Fruit fly (Drosophila melanogaster) whole organism, embryonic: ENCODE measurements around the gene CG42784.
A peak's percentile ranks its signal among the peaks of the same experiment; 100 is the strongest.

ENCODE experiments used
- Ada2b ChIP-seq: fragments of 200-800 bp; sonication (Bioruptor generic); IDR thresholded peaks from 2 replicates; pipeline ENCODE4 v1.3.6; 2022; ENCODE audit warnings: missing biosample characterization, missing genetic modification characterization
- CG1024 ChIP-seq: fragments of 200-800 bp; sonication (Bioruptor generic); IDR thresholded peaks from 2 replicates; pipeline ENCODE4 v1.3.6; 2022; ENCODE audit warnings: missing biosample characterization, missing genetic modification characterization
- CG10267 ChIP-seq: fragments of 200-800 bp; sonication (Bioruptor generic); optimal IDR thresholded peaks from 2 replicates; lab custom pipeline; 2018; ENCODE audit warnings: missing biosample characterization, mild to moderate bottlenecking, missing genetic modification characterization, moderate library complexity
- CG12744 ChIP-seq: fragments of 200-800 bp; sonication (Bioruptor generic); optimal IDR thresholded peaks from 2 replicates; lab custom pipeline; 2016; ENCODE audit warnings: missing biosample characterization, missing genetic modification characterization
- CG13424 ChIP-seq: fragments of 200-800 bp; sonication (Bioruptor generic); optimal IDR thresholded peaks from 2 replicates; lab custom pipeline; 2019; ENCODE audit warnings: missing biosample characterization, mild to moderate bottlenecking, missing genetic modification characterization, moderate library complexity
- CG13624 ChIP-seq: fragments of 200-800 bp; sonication (Bioruptor generic); optimal IDR thresholded peaks from 2 replicates; lab custom pipeline; 2016; ENCODE audit warnings: missing biosample characterization, missing genetic modification characterization
- CG1647 ChIP-seq: fragments of 200-800 bp; sonication (Bioruptor generic); optimal IDR thresholded peaks from 3 replicates; lab custom pipeline; 2016; ENCODE audit warnings: missing biosample characterization, missing genetic modification characterization
- CG17186 ChIP-seq: fragments of 200-800 bp; sonication (Bioruptor generic); optimal IDR thresholded peaks from 3 replicates; lab custom pipeline; 2017; ENCODE audit warnings: missing biosample characterization, missing genetic modification reagents, missing genetic modification characterization
- CG17829 ChIP-seq: fragments of 200-800 bp; optimal IDR thresholded peaks from 2 replicates; lab custom pipeline; 2019; ENCODE audit warnings: missing biosample characterization, mild to moderate bottlenecking, missing genetic modification characterization, moderate library complexity
- CG18011 ChIP-seq: fragments of 200-800 bp; sonication (Bioruptor generic); optimal IDR thresholded peaks from 2 replicates; lab custom pipeline; 2017; ENCODE audit warnings: missing biosample characterization, missing genetic modification characterization, mild to moderate bottlenecking, moderate library complexity, missing genotype
- CG18476 ChIP-seq: fragments of 200-800 bp; sonication (Bioruptor generic); optimal IDR thresholded peaks from 2 replicates; lab custom pipeline; 2016; ENCODE audit warnings: missing biosample characterization, mild to moderate bottlenecking, missing genetic modification characterization
- CG18599 ChIP-seq: fragments of 200-800 bp; sonication (Bioruptor generic); optimal IDR thresholded peaks from 3 replicates; lab custom pipeline; 2017; ENCODE audit warnings: missing biosample characterization, missing genetic modification characterization, mild to moderate bottlenecking, moderate library complexity, missing genetic modification reagents
- CG2678 ChIP-seq: fragments of 200-800 bp; sonication (Bioruptor generic); optimal IDR thresholded peaks from 3 replicates; lab custom pipeline; 2019; ENCODE audit warnings: missing biosample characterization, mild to moderate bottlenecking, missing genetic modification characterization, moderate library complexity
- CG3407 ChIP-seq: fragments of 200-800 bp; sonication (Bioruptor generic); optimal IDR thresholded peaks from 2 replicates; lab custom pipeline; 2018; ENCODE audit warnings: missing biosample characterization, mild to moderate bottlenecking, missing genetic modification characterization
- CG4282 ChIP-seq: fragments of 200-800 bp; sonication (Bioruptor generic); optimal IDR thresholded peaks from 2 replicates; lab custom pipeline; 2016; ENCODE audit warnings: missing biosample characterization, missing genetic modification characterization
- CG4617 ChIP-seq: fragments of 200-800 bp; sonication (Bioruptor generic); optimal IDR thresholded peaks from 3 replicates; lab custom pipeline; 2016; ENCODE audit warnings: missing biosample characterization, missing genetic modification characterization, borderline replicate concordance
- CG4820 ChIP-seq: fragments of 200-800 bp; sonication (Bioruptor generic); optimal IDR thresholded peaks from 3 replicates; lab custom pipeline; 2016; ENCODE audit warnings: missing biosample characterization, missing genetic modification characterization
- CG7271 ChIP-seq: fragments of 200-800 bp; sonication (Bioruptor generic); optimal IDR thresholded peaks from 2 replicates; lab custom pipeline; 2018; ENCODE audit warnings: missing biosample characterization, mild to moderate bottlenecking, missing genetic modification characterization, moderate library complexity
- CoRest ChIP-seq: fragments of 200-800 bp; sonication (Bioruptor generic); optimal IDR thresholded peaks from 3 replicates; lab custom pipeline; 2018; ENCODE audit warnings: missing biosample characterization, mild to moderate bottlenecking, missing genetic modification characterization, moderate library complexity
- Elba2 ChIP-seq: fragments of 200-800 bp; sonication (Bioruptor generic); optimal IDR thresholded peaks from 3 replicates; lab custom pipeline; 2016; ENCODE audit warnings: missing biosample characterization, missing genetic modification characterization
- Ets97D ChIP-seq: fragments of 200-800 bp; sonication (Bioruptor generic); optimal IDR thresholded peaks from 3 replicates; lab custom pipeline; 2016; ENCODE audit warnings: missing biosample characterization, missing genetic modification characterization
- HHEX ChIP-seq: fragments of 200-800 bp; sonication (Bioruptor generic); optimal IDR thresholded peaks from 3 replicates; lab custom pipeline; 2017; ENCODE audit warnings: missing biosample characterization, mild to moderate bottlenecking, missing genetic modification characterization, missing genetic modification reagents
- Max ChIP-seq: fragments of 200-800 bp; sonication (Bioruptor generic); optimal IDR thresholded peaks from 2 replicates; lab custom pipeline; 2016; ENCODE audit warnings: missing biosample characterization, mild to moderate bottlenecking, missing genetic modification characterization
- NfI ChIP-seq: fragments of 200-800 bp; sonication (Bioruptor generic); optimal IDR thresholded peaks from 3 replicates; lab custom pipeline; 2018; ENCODE audit warnings: missing biosample characterization, mild to moderate bottlenecking, missing genetic modification characterization, moderate library complexity
- Rfx ChIP-seq: fragments of 200-800 bp; sonication (Bioruptor generic); IDR thresholded peaks from 2 replicates; pipeline ENCODE4 v1.3.6; 2022; ENCODE audit warnings: missing biosample characterization, missing genetic modification characterization
- Rx ChIP-seq: fragments of 200-800 bp; sonication (Bioruptor generic); IDR thresholded peaks from 2 replicates; pipeline ENCODE4 v1.3.6; 2022; ENCODE audit warnings: missing biosample characterization, missing genetic modification characterization
- ac ChIP-seq: fragments of 200-800 bp; sonication (Bioruptor generic); optimal IDR thresholded peaks from 3 replicates; lab custom pipeline; 2017; ENCODE audit warnings: missing biosample characterization, mild to moderate bottlenecking, missing genetic modification characterization
- ash1 ChIP-seq: fragments of 200-800 bp; sonication (Bioruptor generic); optimal IDR thresholded peaks from 2 replicates; lab custom pipeline; 2018; ENCODE audit warnings: missing biosample characterization, mild to moderate bottlenecking, missing genetic modification characterization
- ato ChIP-seq: fragments of 200-800 bp; sonication (Bioruptor generic); IDR thresholded peaks from 2 replicates; pipeline ENCODE4 v1.3.6; 2022; ENCODE audit warnings: missing biosample characterization, missing genetic modification characterization; ENCODE audit not compliant: partially characterized antibody
- bsh ChIP-seq, 2 experiments: fragments of 200-800 bp; sonication (Bioruptor generic); optimal IDR thresholded peaks; 2 replicates each; lab custom pipeline; 2017 to 2018; ENCODE audit warnings: mild to moderate bottlenecking in 2 of 2, missing biosample characterization in 2 of 2, missing genetic modification characterization in 2 of 2, moderate library complexity in 1 of 2
- corto ChIP-seq: fragments of 200-800 bp; sonication (Bioruptor generic); optimal IDR thresholded peaks from 2 replicates; lab custom pipeline; 2016; ENCODE audit warnings: missing biosample characterization, mild to moderate bottlenecking, missing genetic modification characterization, moderate library complexity
- exex ChIP-seq: fragments of 200-800 bp; sonication (Bioruptor generic); optimal IDR thresholded peaks from 4 replicates; lab custom pipeline; 2018; ENCODE audit warnings: missing biosample characterization, mild to moderate bottlenecking, missing genetic modification characterization, moderate library complexity
- gem ChIP-seq: fragments of 200-800 bp; sonication (Bioruptor generic); optimal IDR thresholded peaks from 2 replicates; lab custom pipeline; 2019; ENCODE audit warnings: missing biosample characterization, mild to moderate bottlenecking, missing genetic modification characterization, moderate library complexity
- grn ChIP-seq: fragments of 200-800 bp; sonication (Bioruptor generic); optimal IDR thresholded peaks from 3 replicates; lab custom pipeline; 2017; ENCODE audit warnings: missing biosample characterization, missing genetic modification characterization
- hth ChIP-seq: fragments of >200 bp; optimal IDR thresholded peaks from 2 replicates; lab custom pipeline; 2017; ENCODE audit warnings: inconsistent platforms
- kah ChIP-seq: fragments of 200-800 bp; sonication (Bioruptor generic); optimal IDR thresholded peaks from 2 replicates; lab custom pipeline; 2018; ENCODE audit warnings: missing biosample characterization, mild to moderate bottlenecking, missing genetic modification characterization
- kay ChIP-seq: fragments of 200-800 bp; sonication (Bioruptor generic); optimal IDR thresholded peaks from 2 replicates; lab custom pipeline; 2016; ENCODE audit warnings: missing biosample characterization, missing genetic modification characterization
- mam ChIP-seq: fragments of 200-800 bp; sonication (Bioruptor generic); optimal IDR thresholded peaks from 3 replicates; lab custom pipeline; 2016; ENCODE audit warnings: missing biosample characterization, missing genetic modification characterization
- nom ChIP-seq: fragments of 200-800 bp; sonication (Bioruptor generic); optimal IDR thresholded peaks from 2 replicates; lab custom pipeline; 2017; ENCODE audit warnings: missing biosample characterization, missing genetic modification characterization, mild to moderate bottlenecking, moderate library complexity, missing genetic modification reagents
- org-1 ChIP-seq: fragments of 200-800 bp; sonication (Bioruptor generic); optimal IDR thresholded peaks from 2 replicates; lab custom pipeline; 2017; ENCODE audit warnings: missing biosample characterization, missing genetic modification characterization
- otp ChIP-seq: fragments of 200-800 bp; sonication (Bioruptor generic); IDR thresholded peaks from 3 replicates; pipeline ENCODE4, ENCODE4 v1.3.6; 2022; ENCODE audit warnings: missing biosample characterization, missing genetic modification characterization
- prd ChIP-seq, 3 experiments: fragments of >200 bp in 2 of 3; fragments of 200-800 bp in 1 of 3; sonication (Bioruptor generic) in 1 of 3; optimal IDR thresholded peaks in 2 of 3; IDR thresholded peaks in 1 of 3; 2 replicates in 2 of 3; 3 replicates in 1 of 3; pipeline versions ENCODE4 v1.3.6 to Lab custom; 2017 to 2022; ENCODE audit warnings: missing biosample characterization in 1 of 3, missing genetic modification characterization in 1 of 3
- sd ChIP-seq: fragments of 200-800 bp; sonication (Bioruptor generic); optimal IDR thresholded peaks from 3 replicates; lab custom pipeline; 2018; ENCODE audit warnings: missing biosample characterization, mild to moderate bottlenecking, missing genetic modification characterization, moderate library complexity
- sisA ChIP-seq: fragments of 200-800 bp; sonication (Bioruptor generic); IDR thresholded peaks from 2 replicates; pipeline ENCODE4 v1.3.6; 2022; ENCODE audit warnings: missing biosample characterization, missing genetic modification characterization
- ttk ChIP-seq: fragments of 200-800 bp; sonication (Bioruptor generic); IDR thresholded peaks from 2 replicates; pipeline ENCODE4 v2.1.2; 2022; ENCODE audit warnings: missing biosample characterization, missing genetic modification characterization
- usp ChIP-seq: fragments of >200 bp; optimal IDR thresholded peaks from 2 replicates; lab custom pipeline; 2017; ENCODE audit warnings: missing biosample characterization, missing genetic modification characterization
- wdn ChIP-seq: fragments of 200-800 bp; sonication (Bioruptor generic); IDR thresholded peaks from 2 replicates; pipeline ENCODE4 v1.3.6; 2022; ENCODE audit warnings: missing biosample characterization, missing genetic modification characterization
- yki ChIP-seq: fragments of >200 bp; optimal IDR thresholded peaks from 3 replicates; lab custom pipeline; 2018
- zen ChIP-seq: fragments of 200-800 bp; sonication (Bioruptor generic); optimal IDR thresholded peaks from 3 replicates; lab custom pipeline; 2018; ENCODE audit warnings: missing biosample characterization, mild to moderate bottlenecking, missing genetic modification characterization, moderate library complexity
- zf30C ChIP-seq: fragments of 200-800 bp; sonication (Bioruptor generic); optimal IDR thresholded peaks from 3 replicates; lab custom pipeline; 2018; ENCODE audit warnings: missing biosample characterization, mild to moderate bottlenecking, missing genetic modification characterization

CG42784 gene

dm6 chr2L:13394903-13395302 is 20.3 kb upstream of the CG42784 start, which contains the start of gene RpL24 (continued):
- peak; percentile 92 for TF ChIP-seq ac (GFP tag; lab: Kevin White, UChicago)
- TF ChIP-seq nom (GFP tag; lab: Kevin White, UChicago), result peak; percentile 93
- peak; percentile 90 for TF ChIP-seq org-1
- peak; percentile 37 for TF ChIP-seq kay (GFP tag; lab: Kevin White, UChicago)
- no peak for TF ChIP-seq usp (GFP tag; lab: Kevin White, UChicago)
- TF ChIP-seq CG4617 (GFP tag; lab: Kevin White, UChicago), result peak; percentile 80
- TF ChIP-seq ato, result peak; percentile 36; the same call in 1 of the 2 replicates
- TF ChIP-seq CG7271, result peak; percentile 98
- peak; percentile 99 for TF ChIP-seq CG17186
- TF ChIP-seq CG18476 (GFP tag; lab: Kevin White, UChicago), result peak; percentile 63
- peak; percentile 84 for TF ChIP-seq CG10267
- TF ChIP-seq grn (GFP tag; lab: Kevin White, UChicago), result peak; percentile 77
- TF ChIP-seq CG4820 (GFP tag; lab: Kevin White, UChicago), result peak; percentile 69
- peak; percentile 90 for TF ChIP-seq Rx
- peak; percentile 92 for TF ChIP-seq kah (GFP tag; lab: Kevin White, UChicago)
- peak; percentile 83 for TF ChIP-seq wdn (GFP tag; lab: Robert Waterston, UW)
- peak; percentile 95 for TF ChIP-seq CG18599 (GFP tag; lab: Kevin White, UChicago)
- TF ChIP-seq CG13624, result peak; percentile 92
- TF ChIP-seq Max (GFP tag; lab: Kevin White, UChicago), result peak; percentile 98
- TF ChIP-seq CG1024 (GFP tag; lab: Robert Waterston, UW), result peak; percentile 77
- peak; percentile 67 for TF ChIP-seq zf30C (GFP tag; lab: Kevin White, UChicago)
- peak; percentile 80 for TF ChIP-seq gem (tag; lab: Kevin White, UChicago)
- no peak; the same call in 1 of the 2 replicates for TF ChIP-seq sisA
- peak; percentile 74 to 84 for TF ChIP-seq bsh (GFP tag; optimal IDR thresholded peaks at IDR 0.05; lab: Kevin White, UChicago)
- TF ChIP-seq CG2678, result peak; percentile 82
- TF ChIP-seq zen, result peak; percentile 77
- TF ChIP-seq otp (GFP tag; lab: Robert Waterston, UW), result peak; percentile 95
- TF ChIP-seq Rfx (GFP tag; lab: Robert Waterston, UW), result peak; percentile 94
- peak; percentile 96 for TF ChIP-seq HHEX (GFP tag; lab: Kevin White, UChicago)
- peak; percentile 77 for TF ChIP-seq CG1647 (GFP tag; lab: Kevin White, UChicago)
- TF ChIP-seq ash1, result peak; percentile 94
- peak; percentile 81 for TF ChIP-seq ttk (GFP tag; lab: Robert Waterston, UW)
- TF ChIP-seq NfI (GFP tag; lab: Kevin White, UChicago), result peak; percentile 96
- peak; percentile 73 for TF ChIP-seq CoRest
- peak; percentile 90 for TF ChIP-seq CG3407 (GFP tag; lab: Kevin White, UChicago)
- peak; percentile 83 for TF ChIP-seq CG18011 (GFP tag; lab: Kevin White, UChicago)
- no peak for TF ChIP-seq exex (tag; lab: Kevin White, UChicago)
- TF ChIP-seq CG17829 (tag; lab: Kevin White, UChicago), result peak; percentile 82
- TF ChIP-seq yki (lab: Kevin White, UChicago), result no peak
- TF ChIP-seq CG13424 (tag; lab: Kevin White, UChicago), result peak; percentile 75
- no peak for TF ChIP-seq hth (lab: Kevin White, UChicago)
- TF ChIP-seq CG12744 (GFP tag; lab: Kevin White, UChicago), result peak; percentile 87
- TF ChIP-seq prd (optimal IDR thresholded peaks at IDR 0.05; lab: Kevin White, UChicago), result no peak
- TF ChIP-seq prd (GFP tag; IDR thresholded peaks at IDR 0.05; lab: Robert Waterston, UW), result peak; percentile 63; the same call in 2 of the 3 replicates
- TF ChIP-seq CG4282 (GFP tag; lab: Kevin White, UChicago), result peak; percentile 71
- TF ChIP-seq mam, result peak; percentile 79
- TF ChIP-seq sd (tag; lab: Kevin White, UChicago), result no peak
- peak; percentile 99 for TF ChIP-seq Ets97D (GFP tag; lab: Kevin White, UChicago)
- no peak for TF ChIP-seq corto (GFP tag; lab: Kevin White, UChicago)
- peak; percentile 76; the same call in 1 of the 2 replicates for TF ChIP-seq Ada2b (GFP tag; lab: Robert Waterston, UW)
- no peak for TF ChIP-seq Elba2 (GFP tag; lab: Kevin White, UChicago)
